Worm (Caenorhabditis elegans): ENCODE data around the gene nhr-170.

DNA sequence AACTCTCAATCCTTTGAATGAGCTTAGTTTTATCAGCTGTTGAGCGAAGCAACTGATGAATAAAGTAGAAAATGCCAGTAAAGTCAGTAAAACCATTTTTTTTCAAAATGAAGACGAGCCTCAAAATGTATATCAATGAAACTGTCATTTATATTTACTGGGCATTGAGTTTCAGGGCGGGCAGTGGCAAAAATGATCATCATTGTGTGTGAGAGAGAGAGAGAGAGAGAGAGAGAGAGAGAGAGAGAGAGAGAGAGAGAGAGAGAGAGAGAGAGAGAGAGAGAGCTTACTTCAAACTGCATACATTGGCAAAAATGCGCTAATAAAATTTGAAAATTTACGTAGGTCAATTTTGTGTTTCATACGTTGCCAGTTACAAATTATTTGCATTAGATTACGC, 40.5 kb downstream of the nhr-170 start, which contains the start of gene F11D11.3:
- TF ChIP-seq fkh-10 (GFP tag; optimal IDR thresholded peaks at IDR 0.05) (no peak), egl-27 (tag; optimal IDR thresholded peaks at IDR 0.05) (no peak), snpc-4 (tag; optimal IDR thresholded peaks at IDR 0.05) (no peak), nhr-28 (tag; optimal IDR thresholded peaks at IDR 0.05) (no peak), ZK546.5 (tag; optimal IDR thresholded peaks at IDR 0.05) (no peak), jun-1 (tag; optimal IDR thresholded peaks at IDR 0.05) (no peak), unc-39 (tag; optimal IDR thresholded peaks at IDR 0.05) (no peak)

All from whole organism, L3 larva.